Fruit fly (Drosophila melanogaster) Kc167 (cell line): ENCODE data around the gene Keap1.

Experiments used
- h ChIP-seq: fragments of >200 bp; optimal IDR thresholded peaks from 3 replicates; lab custom pipeline; 2018; ENCODE audit warnings: missing external identifiers
- insv ChIP-seq: fragments of >200 bp; optimal IDR thresholded peaks from 3 replicates; lab custom pipeline; 2018; ENCODE audit warnings: missing external identifiers

- TF ChIP-seq insv (lab: Kevin White, UChicago) (no peak), h (lab: Kevin White, UChicago) (no peak)
These were observed 38.0 kb upstream of the Keap1 start for dm6 chr3R:17117607-17118327.
